Worm (Caenorhabditis elegans) whole organism, L4/young adult: ENCODE measurements around the gene C10A4.13.

Experiments
- W03F9.2 ChIP-seq: fragments of 150-350 bp; optimal IDR thresholded peaks from 2 replicates; lab custom pipeline; 2014; ENCODE audit warnings: missing biosample characterization, missing genetic modification characterization
- dao-5 ChIP-seq: sonication (generic microtip); optimal IDR thresholded peaks from 2 replicates; lab custom pipeline; 2016; ENCODE audit warnings: missing genotype, missing genetic modification characterization, moderate library complexity, missing compliant biosample characterization
- him-1 ChIP-seq: sonication (generic microtip); optimal IDR thresholded peaks from 2 replicates; lab custom pipeline; 2016; ENCODE audit warnings: missing genotype, missing genetic modification reagents, missing genetic modification characterization, missing compliant biosample characterization

ce11 chrX:7397935-7398334 is at the start of gene C10A4.13:
- TF ChIP-seq dao-5: no peak
- TF ChIP-seq him-1 (tag; lab: Kevin White, UChicago): no peak
- no peak for TF ChIP-seq W03F9.2
